Fruit fly (Drosophila melanogaster) whole organism, embryonic: ENCODE measurements around the gene CG15247.

Experiments used
- CG15073 ChIP-seq: fragments of 200-800 bp; sonication (Bioruptor generic); optimal IDR thresholded peaks from 2 replicates; lab custom pipeline; 2016; ENCODE audit warnings: missing biosample characterization, missing genetic modification characterization
- CG30403 ChIP-seq: fragments of 200-800 bp; sonication (Bioruptor generic); optimal IDR thresholded peaks from 3 replicates; lab custom pipeline; 2016; ENCODE audit warnings: missing biosample characterization, missing genetic modification characterization
- CG3163 ChIP-seq: fragments of 200-800 bp; sonication (Bioruptor generic); optimal IDR thresholded peaks from 3 replicates; lab custom pipeline; 2016; ENCODE audit warnings: missing biosample characterization, missing genetic modification characterization
- Six4 ChIP-seq: fragments of 200-800 bp; sonication (Bioruptor generic); optimal IDR thresholded peaks from 2 replicates; lab custom pipeline; 2016; ENCODE audit warnings: missing biosample characterization, missing genetic modification characterization
- br ChIP-seq: fragments of >200 bp; optimal IDR thresholded peaks from 2 replicates; lab custom pipeline; 2017
- pan ChIP-seq, 4 experiments: fragments of >200 bp in 3 of 4; fragments of 200-800 bp in 1 of 4; sonication (Bioruptor generic) in 1 of 4; optimal IDR thresholded peaks in 3 of 4; IDR thresholded peaks in 1 of 4; 2 replicates each; pipeline versions ENCODE4 v1.3.6 to Lab custom; 2017 to 2022; ENCODE audit warnings: missing biosample characterization in 2 of 4, missing genetic modification characterization in 2 of 4, mixed read lengths in 1 of 4

The CG15247 gene

DNA sequence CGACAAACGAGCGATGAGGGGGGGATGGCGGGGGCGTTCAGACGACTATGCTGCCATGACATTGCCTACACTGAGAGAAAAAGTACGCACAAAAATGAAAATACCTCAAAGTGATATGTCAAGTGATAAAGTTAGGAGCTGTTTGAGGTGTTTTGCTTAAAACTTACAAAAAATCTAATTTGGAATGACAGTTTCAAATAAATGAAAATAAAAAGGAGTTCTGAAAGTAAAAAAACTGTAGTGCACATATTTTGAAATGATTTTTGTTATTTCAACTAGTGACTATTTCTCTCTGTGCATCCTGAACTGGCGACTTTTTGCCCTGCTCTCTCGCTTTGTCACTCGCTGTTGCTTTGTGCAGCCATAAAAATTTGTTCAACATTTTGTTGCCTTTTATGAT lies 46.6 kb downstream of the CG15247 start (continued):
- TF ChIP-seq CG3163 (GFP tag; lab: Kevin White, UChicago) (no peak), br (lab: Kevin White, UChicago) (no peak), CG30403 (GFP tag; lab: Kevin White, UChicago) (peak; percentile 34), Six4 (no peak), pan (optimal IDR thresholded peaks at IDR 0.05; lab: Kevin White, UChicago) (no peak), pan (GFP tag; optimal IDR thresholded peaks at IDR 0.05 in 1 of 2, IDR thresholded peaks at IDR 0.05 in 1 of 2) (peak in 1 of 2 experiments; percentile 25), CG15073 (GFP tag; lab: Kevin White, UChicago) (no peak)
